Worm (Caenorhabditis elegans) whole organism, young adult: Measurements from ENCODE around the gene acaa-2.
A peak's percentile ranks its signal among the peaks of the same experiment; 100 is the strongest.

ENCODE experiments used
- F57A8.1 ChIP-seq: fragments of 200-800 bp; sonication (Bioruptor generic); optimal IDR thresholded peaks from 2 replicates; lab custom pipeline; 2018; ENCODE audit warnings: mild to moderate bottlenecking, missing genetic modification characterization, moderate library complexity, missing compliant biosample characterization
- F57C9.4 ChIP-seq: sonication (generic microtip); optimal IDR thresholded peaks from 2 replicates; lab custom pipeline; 2017; ENCODE audit warnings: mild to moderate bottlenecking, missing genetic modification characterization, missing compliant biosample characterization
- K12H6.12 ChIP-seq: fragments of 200-800 bp; sonication (Bioruptor generic); optimal IDR thresholded peaks from 2 replicates; lab custom pipeline; 2018; ENCODE audit warnings: mild to moderate bottlenecking, missing genetic modification characterization, missing compliant biosample characterization
- T07F8.4 ChIP-seq: sonication (generic microtip); optimal IDR thresholded peaks from 2 replicates; lab custom pipeline; 2016; ENCODE audit warnings: mild to moderate bottlenecking, missing genetic modification characterization, moderate library complexity, missing compliant biosample characterization
- T26A5.8 ChIP-seq: sonication (generic microtip); optimal IDR thresholded peaks from 2 replicates; lab custom pipeline; 2016; ENCODE audit warnings: missing genetic modification characterization, missing compliant biosample characterization
- Y95B8A.8 ChIP-seq: fragments of 200-800 bp; sonication (Bioruptor generic); IDR thresholded peaks from 2 replicates; pipeline ENCODE4 v1.3.6; 2022; ENCODE audit warnings: missing genetic modification reagents, missing genetic modification characterization, missing compliant biosample characterization
- ama-1 ChIP-seq, 3 experiments: fragments of 150-350 bp in 1 of 3; sonication (generic microtip) in 2 of 3; optimal IDR thresholded peaks; 2 replicates each; lab custom pipeline; 2014 to 2018; ENCODE audit warnings: missing biosample characterization in 2 of 3, missing genetic modification characterization in 2 of 3, missing genetic modification reagents in 2 of 3
- attf-5 ChIP-seq: fragments of 200-800 bp; sonication (Bioruptor generic); optimal IDR thresholded peaks from 2 replicates; lab custom pipeline; 2018; ENCODE audit warnings: mild to moderate bottlenecking, missing genetic modification characterization, missing compliant biosample characterization
- bed-1 ChIP-seq: fragments of 200-800 bp; sonication (Bioruptor generic); IDR thresholded peaks from 2 replicates; pipeline ENCODE4 v1.3.6; 2022; ENCODE audit warnings: missing genetic modification reagents, missing genetic modification characterization, missing compliant biosample characterization
- bed-2 ChIP-seq: fragments of 200-800 bp; sonication (Bioruptor generic); IDR thresholded peaks from 2 replicates; pipeline ENCODE4 v1.3.6; 2022; ENCODE audit warnings: missing genetic modification reagents, missing genetic modification characterization, missing compliant biosample characterization
- cebp-2 ChIP-seq: fragments of 200-800 bp; sonication (Bioruptor generic); IDR thresholded peaks from 2 replicates; pipeline ENCODE4 v1.3.6; 2022; ENCODE audit warnings: missing genetic modification characterization, missing compliant biosample characterization
- ceh-40 ChIP-seq: fragments of 200-800 bp; sonication (Bioruptor generic); IDR thresholded peaks from 2 replicates; pipeline ENCODE4 v1.3.6; 2022; ENCODE audit warnings: missing genetic modification characterization, missing compliant biosample characterization
- dpl-1 ChIP-seq: fragments of 150-350 bp; optimal IDR thresholded peaks from 2 replicates; lab custom pipeline; 2014; ENCODE audit warnings: missing biosample characterization, missing genetic modification reagents, missing genetic modification characterization
- egl-18 ChIP-seq: fragments of 200-800 bp; sonication (Bioruptor generic); IDR thresholded peaks from 2 replicates; pipeline ENCODE4 v1.3.6; 2022; ENCODE audit warnings: missing genetic modification reagents, missing genetic modification characterization, missing compliant biosample characterization
- ekl-4 ChIP-seq: fragments of 200-800 bp; sonication (Bioruptor generic); IDR thresholded peaks from 2 replicates; pipeline ENCODE4 v1.3.6; 2022; ENCODE audit warnings: missing genetic modification reagents, missing genetic modification characterization, missing compliant biosample characterization
- ets-4 ChIP-seq: fragments of 200-800 bp; sonication (Bioruptor generic); optimal IDR thresholded peaks from 2 replicates; lab custom pipeline; 2018; ENCODE audit warnings: mild to moderate bottlenecking, missing genetic modification characterization, missing compliant biosample characterization
- him-1 ChIP-seq: sonication (generic microtip); optimal IDR thresholded peaks from 2 replicates; lab custom pipeline; 2016; ENCODE audit warnings: missing genotype, missing genetic modification reagents, missing genetic modification characterization, missing compliant biosample characterization
- hmg-20 ChIP-seq: fragments of 200-800 bp; sonication (Bioruptor generic); IDR thresholded peaks from 2 replicates; pipeline ENCODE4 v1.3.6; 2022; ENCODE audit warnings: missing genetic modification reagents, missing genetic modification characterization, missing compliant biosample characterization
- lag-1 ChIP-seq: fragments of 200-800 bp; sonication (Bioruptor generic); IDR thresholded peaks from 2 replicates; pipeline ENCODE4 v1.3.6; 2022; ENCODE audit warnings: missing genetic modification reagents, missing genetic modification characterization, missing compliant biosample characterization
- let-607 ChIP-seq, 2 experiments: fragments of 200-800 bp in 1 of 2; sonication (Bioruptor generic) in 1 of 2; sonication (generic microtip) in 1 of 2; optimal IDR thresholded peaks; 2 replicates each; lab custom pipeline; 2016 to 2018; ENCODE audit warnings: mild to moderate bottlenecking in 2 of 2, missing compliant biosample characterization in 2 of 2, missing genetic modification characterization in 2 of 2, moderate library complexity in 2 of 2, missing genotype in 1 of 2
- lin-35 ChIP-seq, 3 experiments: fragments of 150-350 bp in 2 of 3; sonication (generic microtip) in 1 of 3; optimal IDR thresholded peaks; 2 replicates each; lab custom pipeline; 2014 to 2018; ENCODE audit warnings: missing biosample characterization in 3 of 3, missing genetic modification characterization in 3 of 3, missing genetic modification reagents in 3 of 3
- lir-1 ChIP-seq: fragments of 200-800 bp; sonication (Bioruptor generic); conservative IDR thresholded peaks from 2 replicates; pipeline ENCODE4 v1.3.6; 2022; ENCODE audit warnings: missing genetic modification reagents, missing genetic modification characterization, missing compliant biosample characterization
- madf-10 ChIP-seq: sonication (generic microtip); optimal IDR thresholded peaks from 2 replicates; lab custom pipeline; 2016; ENCODE audit warnings: mild to moderate bottlenecking, missing genetic modification characterization, missing compliant biosample characterization
- madf-3 ChIP-seq: fragments of 200-800 bp; sonication (Bioruptor generic); IDR thresholded peaks from 2 replicates; pipeline ENCODE4 v1.3.6; 2022; ENCODE audit warnings: missing genetic modification reagents, missing genetic modification characterization, missing compliant biosample characterization
- madf-8 ChIP-seq: fragments of 200-800 bp; sonication (Bioruptor generic); conservative IDR thresholded peaks from 2 replicates; pipeline ENCODE4 v1.3.6; 2022; ENCODE audit warnings: missing genetic modification reagents, missing genetic modification characterization, missing compliant biosample characterization
- nfyb-1 ChIP-seq: fragments of 200-800 bp; sonication (Bioruptor generic); IDR thresholded peaks from 2 replicates; pipeline ENCODE4 v1.3.6; 2022; ENCODE audit warnings: missing genetic modification reagents, missing genetic modification characterization, missing compliant biosample characterization
- nhr-80 ChIP-seq: sonication (generic microtip); optimal IDR thresholded peaks from 2 replicates; lab custom pipeline; 2016; ENCODE audit warnings: missing genetic modification characterization, missing compliant biosample characterization
- pha-4 ChIP-seq: fragments of 150-350 bp; sonication (generic microtip); optimal IDR thresholded peaks from 2 replicates; lab custom pipeline; 2014; ENCODE audit warnings: missing biosample characterization, missing genetic modification reagents, missing genetic modification characterization
- sdz-38 ChIP-seq: sonication (generic microtip); optimal IDR thresholded peaks from 2 replicates; lab custom pipeline; 2016; ENCODE audit warnings: missing genotype, missing genetic modification characterization, missing compliant biosample characterization
- sea-2 ChIP-seq: fragments of 200-800 bp; sonication (Bioruptor generic); IDR thresholded peaks from 2 replicates; pipeline ENCODE4 v1.3.6; 2022; ENCODE audit warnings: missing genetic modification characterization, missing compliant biosample characterization
- snpc-3.4 ChIP-seq: sonication (generic microtip); optimal IDR thresholded peaks from 2 replicates; lab custom pipeline; 2017; ENCODE audit warnings: missing genetic modification characterization, mild to moderate bottlenecking, missing compliant biosample characterization, antibody characterized with exemption, moderate library complexity, missing genotype, missing genetic modification reagents
- snpc-4 ChIP-seq, 5 experiments: fragments of 150-350 bp in 1 of 5; sonication (generic microtip) in 4 of 5; optimal IDR thresholded peaks; 2 replicates each; lab custom pipeline; 2014 to 2018; ENCODE audit warnings: missing genetic modification characterization in 5 of 5, missing biosample characterization in 3 of 5, antibody characterized with exemption in 2 of 5, mild to moderate bottlenecking in 2 of 5, missing compliant biosample characterization in 2 of 5, missing genotype in 2 of 5, moderate library complexity in 2 of 5, missing genetic modification reagents in 1 of 5
- tbp1 ChIP-seq: fragments of 200-800 bp; sonication (Bioruptor generic); optimal IDR thresholded peaks from 2 replicates; lab custom pipeline; 2018; ENCODE audit warnings: mild to moderate bottlenecking, missing genetic modification characterization, missing compliant biosample characterization
- xnd-1 ChIP-seq: sonication (generic microtip); optimal IDR thresholded peaks from 2 replicates; lab custom pipeline; 2016; ENCODE audit warnings: missing genotype, missing genetic modification reagents, missing genetic modification characterization, missing compliant biosample characterization
- ztf-18 ChIP-seq: sonication (generic microtip); optimal IDR thresholded peaks from 2 replicates; lab custom pipeline; 2016; ENCODE audit warnings: missing genotype, mild to moderate bottlenecking, missing genetic modification characterization, missing compliant biosample characterization
- ztf-3 ChIP-seq: fragments of 200-800 bp; sonication (Bioruptor generic); optimal IDR thresholded peaks from 2 replicates; lab custom pipeline; 2018; ENCODE audit warnings: mild to moderate bottlenecking, missing genetic modification characterization, missing compliant biosample characterization

The acaa-2 gene

ce11 chrIII:13377249-13377648, 32.5 kb downstream of the acaa-2 start (continued):
- no peak for TF ChIP-seq ceh-40 (GFP tag; lab: Robert Waterston, UW)
- no peak for TF ChIP-seq snpc-4 (GFP tag; optimal IDR thresholded peaks at IDR 0.05; lab: Kevin White, UChicago)
- peak in 1 of 4 experiments; percentile 15 for TF ChIP-seq snpc-4 (tag; optimal IDR thresholded peaks at IDR 0.05; lab: Kevin White, UChicago)
- TF ChIP-seq ztf-3 (GFP tag; lab: Kevin White, UChicago): no peak
- no peak for TF ChIP-seq snpc-3.4 (tag; lab: Kevin White, UChicago)
- TF ChIP-seq nhr-80 (tag; lab: Kevin White, UChicago): peak; percentile 91
- no peak for TF ChIP-seq madf-8
- TF ChIP-seq ztf-18: peak; percentile 61
- no peak for TF ChIP-seq ets-4 (GFP tag; lab: Kevin White, UChicago)
- TF ChIP-seq tbp1 (GFP tag; lab: Kevin White, UChicago): peak; percentile 6
- peak; percentile 71; the same call in 1 of the 2 replicates for TF ChIP-seq nfyb-1 (GFP tag; lab: Robert Waterston, UW)
- TF ChIP-seq F57C9.4: no peak
- TF ChIP-seq Y95B8A.8 (GFP tag; lab: Robert Waterston, UW): no peak
- TF ChIP-seq K12H6.12: peak; percentile 14
- no peak for TF ChIP-seq sdz-38 (tag; lab: Kevin White, UChicago)
- no peak for TF ChIP-seq xnd-1 (tag; lab: Kevin White, UChicago)
- no peak for TF ChIP-seq pha-4 (tag; lab: Kevin White, UChicago)
- TF ChIP-seq bed-1 (GFP tag; lab: Robert Waterston, UW): no peak
- peak in 1 of 2 experiments; percentile 52 for TF ChIP-seq let-607 (tag; optimal IDR thresholded peaks at IDR 0.05; lab: Kevin White, UChicago)
- no peak for TF ChIP-seq bed-2 (GFP tag; lab: Robert Waterston, UW)

ce11 chrIII:13378242-13378641, 33.5 kb downstream of the acaa-2 start, which contains the start of gene T03F6.10:
Gene T03F6.10, minus strand, starts transcription at chrIII:13378342.
- no peak for TF ChIP-seq lin-35 (GFP tag; optimal IDR thresholded peaks at IDR 0.05; lab: Kevin White, UChicago)
- 0 out of 2 replicates have a peak, but pooled peaks have one; percentile 29 for TF ChIP-seq cebp-2
- no peak for TF ChIP-seq K12H6.12

ce11 chrIII:13380196-13380595, 35.5 kb downstream of the acaa-2 start, which contains the start of gene T03F6.6:
Gene T03F6.6, minus strand, starts transcription at chrIII:13380296.
- no peak for TF ChIP-seq madf-10 (tag; lab: Kevin White, UChicago)
- no peak for TF ChIP-seq ama-1 (optimal IDR thresholded peaks at IDR 0.05; lab: Kevin White, UChicago)
- no peak for TF ChIP-seq ama-1 (GFP tag; optimal IDR thresholded peaks at IDR 0.05; lab: Kevin White, UChicago)
- TF ChIP-seq ekl-4: no peak
- TF ChIP-seq cebp-2: no peak
- TF ChIP-seq hmg-20 (GFP tag; lab: Robert Waterston, UW): no peak
- no peak for TF ChIP-seq ztf-18
- TF ChIP-seq, all 124 proteins: peak for 0

ce11 chrIII:13380881-13381280, 36.1 kb downstream of the acaa-2 start:
- TF ChIP-seq Y95B8A.8 (GFP tag; lab: Robert Waterston, UW) (no peak), madf-3 (GFP tag; lab: Robert Waterston, UW) (no peak), sdz-38 (tag; lab: Kevin White, UChicago) (no peak), dpl-1 (GFP tag; lab: Kevin White, UChicago) (no peak), lag-1 (GFP tag; lab: Robert Waterston, UW) (no peak), ztf-18 (no peak), T26A5.8 (tag; lab: Kevin White, UChicago) (no peak), lir-1 (GFP tag; lab: Robert Waterston, UW) (no peak), attf-5 (GFP tag; lab: Kevin White, UChicago) (no peak), T07F8.4 (tag; lab: Kevin White, UChicago) (no peak), lin-35 (GFP tag; optimal IDR thresholded peaks at IDR 0.05; lab: Kevin White, UChicago) (no peak), F57A8.1 (no peak), him-1 (tag; lab: Kevin White, UChicago) (no peak), egl-18 (GFP tag; lab: Robert Waterston, UW) (no peak), pha-4 (tag; lab: Kevin White, UChicago) (no peak), sea-2 (GFP tag; lab: Robert Waterston, UW) (no peak), snpc-4 (GFP tag; optimal IDR thresholded peaks at IDR 0.05; lab: Kevin White, UChicago) (no peak), snpc-4 (tag; optimal IDR thresholded peaks at IDR 0.05; lab: Kevin White, UChicago) (no peak)
